Fruit fly (Drosophila melanogaster): ENCODE measurements around the gene CG17726.

- TF ChIP-seq CG33213 (GFP tag; optimal IDR thresholded peaks at IDR 0.05) (no peak), lab (GFP tag; optimal IDR thresholded peaks at IDR 0.05) (no peak), Sin3A (optimal IDR thresholded peaks at IDR 0.05) (no peak), CG10209 (GFP tag; optimal IDR thresholded peaks at IDR 0.05) (no peak), CG4282 (GFP tag; optimal IDR thresholded peaks at IDR 0.05) (no peak), nom (GFP tag; optimal IDR thresholded peaks at IDR 0.05) (no peak), Nf-YA (GFP tag; IDR thresholded peaks at IDR 0.05) (no peak), CG3281 (GFP tag; optimal IDR thresholded peaks at IDR 0.05) (no peak), CG3995 (GFP tag; optimal IDR thresholded peaks at IDR 0.05) (no peak), CG12219 (GFP tag; optimal IDR thresholded peaks at IDR 0.05) (no peak), Oaz (GFP tag; IDR thresholded peaks at IDR 0.05) (no peak), HmgD (GFP tag; optimal IDR thresholded peaks at IDR 0.05) (no peak), CG12104 (GFP tag; optimal IDR thresholded peaks at IDR 0.05) (no peak), Xrp1 (GFP tag; IDR thresholded peaks at IDR 0.05) (no peak)
These were observed 37.0 kb downstream of the CG17726 start for dm6 chr3R:11263579-11263978.

All from whole organism, embryonic.